Worm (Caenorhabditis elegans): ENCODE measurements around the gene nep-9.

ce11 chrII:3368097-3368496 is 31.0 kb downstream of the nep-9 start, which contains the start of gene Y49F6C.7:
- TF ChIP-seq dao-5 (tag; optimal IDR thresholded peaks at IDR 0.05): no peak
- no peak for TF ChIP-seq him-1 (tag; optimal IDR thresholded peaks at IDR 0.05)

Data from whole organism, L4/young adult.